ENCODE assay signal across 3 worm cellular contexts in the genomic region with DNA sequence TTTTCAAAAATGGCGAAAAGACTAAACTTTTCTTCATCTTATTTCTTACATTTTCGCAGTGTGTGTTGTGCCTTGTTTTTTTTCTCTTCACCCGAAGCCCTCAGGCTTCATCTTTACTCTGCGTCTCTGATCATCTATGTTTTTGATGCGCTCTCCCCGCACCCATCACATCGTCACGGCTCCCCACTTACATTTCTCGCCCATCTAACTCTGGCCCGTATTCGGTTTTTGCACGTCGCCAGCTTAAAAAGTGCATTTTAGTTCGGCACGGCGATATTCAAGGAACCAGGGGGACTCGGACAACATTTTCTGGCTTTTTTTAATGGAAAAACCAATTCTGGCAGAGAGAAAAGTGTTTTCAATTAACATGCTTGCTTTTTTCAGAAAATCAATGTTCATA.
TF ChIP-seq lines count a peak whose summit lies in the region.

No protein-coding gene starts in this region.

TF ChIP-seq in whole organism, L1 larva, 84 proteins besides CTCF, POLR2A, EP300 and RAD21 (continued from another document):
- no peak for TF ChIP-seq pag-3 (tag; optimal IDR thresholded peaks at IDR 0.05; lab: Kevin White, UChicago; ENCODE audit: borderline replicate concordance, insufficient read depth)
- no peak for TF ChIP-seq pqm-1 (tag; optimal IDR thresholded peaks at IDR 0.05; lab: Kevin White, UChicago)
- no peak for TF ChIP-seq F16B12.6 (tag; optimal IDR thresholded peaks at IDR 0.05; lab: Kevin White, UChicago)
- no peak for TF ChIP-seq blmp-1 (tag; optimal IDR thresholded peaks at IDR 0.05; lab: Kevin White, UChicago)
- TF ChIP-seq nhr-71 (tag; optimal IDR thresholded peaks at IDR 0.05; lab: Kevin White, UChicago): peak; percentile 30
- peak; percentile 70 for TF ChIP-seq fkh-10 (GFP tag; optimal IDR thresholded peaks at IDR 0.05; lab: Kevin White, UChicago)
- no peak for TF ChIP-seq unc-98 (GFP tag; IDR thresholded peaks at IDR 0.05; lab: Robert Waterston, UW)
- no peak for TF ChIP-seq nhr-11 (tag; optimal IDR thresholded peaks at IDR 0.05; lab: Kevin White, UChicago)
- peak; percentile 37 for TF ChIP-seq mep-1 (tag; optimal IDR thresholded peaks at IDR 0.05; lab: Kevin White, UChicago)
- no peak for TF ChIP-seq tlp-1 (tag; optimal IDR thresholded peaks at IDR 0.05; lab: Kevin White, UChicago)
- no peak for TF ChIP-seq zip-4 (GFP tag; optimal IDR thresholded peaks at IDR 0.05; lab: Kevin White, UChicago)
- TF ChIP-seq unc-62 (GFP tag; optimal IDR thresholded peaks at IDR 0.05; lab: Kevin White, UChicago): no peak
- TF ChIP-seq aha-1 (tag; optimal IDR thresholded peaks at IDR 0.05; lab: Kevin White, UChicago): peak; percentile 10
- peak; percentile 78 for TF ChIP-seq lin-14 (GFP tag; optimal IDR thresholded peaks at IDR 0.05; lab: Kevin White, UChicago)
- TF ChIP-seq unc-86 (tag; optimal IDR thresholded peaks at IDR 0.05; lab: Kevin White, UChicago): no peak
- no peak for TF ChIP-seq lin-13 (GFP tag; optimal IDR thresholded peaks at IDR 0.05; lab: Kevin White, UChicago)
- no peak for TF ChIP-seq elt-2 (tag; optimal IDR thresholded peaks at IDR 0.05; lab: Kevin White, UChicago)
- peak; percentile 3 for TF ChIP-seq snu-23 (GFP tag; optimal IDR thresholded peaks at IDR 0.05; lab: Kevin White, UChicago)
- TF ChIP-seq ceh-82 (tag; optimal IDR thresholded peaks at IDR 0.05; lab: Kevin White, UChicago): peak in 2 of 3 experiments; percentile 7 to 40

TF ChIP-seq in whole organism, L2 larva, 48 proteins besides CTCF, POLR2A, EP300 and RAD21 (continued from another document):
- peak; percentile 63 for TF ChIP-seq zag-1 (tag; optimal IDR thresholded peaks at IDR 0.05; lab: Kevin White, UChicago)
- TF ChIP-seq ceh-16 (tag; optimal IDR thresholded peaks at IDR 0.05; lab: Kevin White, UChicago): no peak
- peak; percentile 20 for TF ChIP-seq sem-4 (tag; optimal IDR thresholded peaks at IDR 0.05; lab: Kevin White, UChicago)
- TF ChIP-seq alr-1 (tag; optimal IDR thresholded peaks at IDR 0.05; lab: Kevin White, UChicago): no peak
- no peak for TF ChIP-seq fos-1 (tag; optimal IDR thresholded peaks at IDR 0.05; lab: Kevin White, UChicago)
- peak; percentile 26 for TF ChIP-seq ztf-4 (tag; optimal IDR thresholded peaks at IDR 0.05; lab: Kevin White, UChicago)
- TF ChIP-seq ceh-82 (tag; optimal IDR thresholded peaks at IDR 0.05; lab: Kevin White, UChicago): no peak
- TF ChIP-seq C34F6.9 (tag; optimal IDR thresholded peaks at IDR 0.05; lab: Kevin White, UChicago): peak; percentile 62
- peak; percentile 16 for TF ChIP-seq snpc-4 (tag; optimal IDR thresholded peaks at IDR 0.05; lab: Kevin White, UChicago)
- peak in 1 of 2 experiments; percentile 41 for TF ChIP-seq lsy-2 (tag; optimal IDR thresholded peaks at IDR 0.05; lab: Kevin White, UChicago)
- no peak for TF ChIP-seq elt-3 (tag; optimal IDR thresholded peaks at IDR 0.05; lab: Kevin White, UChicago)
- TF ChIP-seq peb-1 (tag; optimal IDR thresholded peaks at IDR 0.05; lab: Kevin White, UChicago): no peak
- no peak for TF ChIP-seq nhr-237 (tag; optimal IDR thresholded peaks at IDR 0.05; lab: Kevin White, UChicago)
- TF ChIP-seq gmeb-1 (tag; optimal IDR thresholded peaks at IDR 0.05; lab: Kevin White, UChicago): no peak
- no peak for TF ChIP-seq unc-62 (GFP tag; optimal IDR thresholded peaks at IDR 0.05; lab: Kevin White, UChicago)

TF ChIP-seq in whole organism, L4 larva, 104 proteins besides CTCF, POLR2A, EP300 and RAD21 (continued from another document):
- TF ChIP-seq mes-2 (tag; optimal IDR thresholded peaks at IDR 0.05; lab: Kevin White, UChicago; ENCODE audit: poor library complexity, severe bottlenecking): no peak
- peak; percentile 100 for TF ChIP-seq aha-1 (tag; lab: Kevin White, UChicago)
- peak in 1 of 2 experiments; percentile 43 for TF ChIP-seq lsy-2 (tag; optimal IDR thresholded peaks at IDR 0.05; lab: Kevin White, UChicago)
- no peak for TF ChIP-seq daf-8 (GFP tag; IDR thresholded peaks at IDR 0.05; lab: Robert Waterston, UW)
- no peak for TF ChIP-seq lin-39 (tag; optimal IDR thresholded peaks at IDR 0.05; lab: Kevin White, UChicago)
- no peak for TF ChIP-seq F26F4.8 (GFP tag; conservative IDR thresholded peaks at IDR 0.05; lab: Robert Waterston, UW)
- peak; percentile 18 for TF ChIP-seq dve-1 (tag; optimal IDR thresholded peaks at IDR 0.05; lab: Kevin White, UChicago; ENCODE audit: insufficient read depth)
- no peak for TF ChIP-seq zfp-2 (tag; optimal IDR thresholded peaks at IDR 0.05; lab: Kevin White, UChicago)
- no peak for TF ChIP-seq fos-1 (tag; optimal IDR thresholded peaks at IDR 0.05; lab: Kevin White, UChicago)
- TF ChIP-seq nhr-77 (tag; optimal IDR thresholded peaks at IDR 0.05; lab: Kevin White, UChicago): no peak
- no peak for TF ChIP-seq nhr-76 (tag; optimal IDR thresholded peaks at IDR 0.05; lab: Kevin White, UChicago)
- no peak for TF ChIP-seq gei-8 (GFP tag; optimal IDR thresholded peaks at IDR 0.05; lab: Kevin White, UChicago)
- 0 out of 2 replicates have a peak, but pooled peaks have one; percentile 50 for TF ChIP-seq ctbp-1 (GFP tag; IDR thresholded peaks at IDR 0.05; lab: Robert Waterston, UW)
- TF ChIP-seq nhr-11 (tag; optimal IDR thresholded peaks at IDR 0.05; lab: Kevin White, UChicago): peak; percentile 16
- TF ChIP-seq F37D6.2 (tag; optimal IDR thresholded peaks at IDR 0.05; lab: Kevin White, UChicago): peak; percentile 12
- no peak for TF ChIP-seq arid-1 (GFP tag; conservative IDR thresholded peaks at IDR 0.05; lab: Robert Waterston, UW)
- TF ChIP-seq ceh-32 (tag; optimal IDR thresholded peaks at IDR 0.05; lab: Kevin White, UChicago; ENCODE audit: poor library complexity): no peak
- no peak for TF ChIP-seq ceh-44 (GFP tag; IDR thresholded peaks at IDR 0.05; lab: Robert Waterston, UW)
- peak; percentile 34 for TF ChIP-seq hlh-30 (tag; optimal IDR thresholded peaks at IDR 0.05; lab: Kevin White, UChicago; ENCODE audit: insufficient read depth)
- no peak for TF ChIP-seq zag-1 (tag; optimal IDR thresholded peaks at IDR 0.05; lab: Kevin White, UChicago)
- TF ChIP-seq attf-4 (tag; optimal IDR thresholded peaks at IDR 0.05; lab: Kevin White, UChicago): no peak
- no peak for TF ChIP-seq duxl-1 (tag; optimal IDR thresholded peaks at IDR 0.05; lab: Kevin White, UChicago; ENCODE audit: poor library complexity)
- TF ChIP-seq lin-29 (GFP tag; IDR thresholded peaks at IDR 0.05; lab: Robert Waterston, UW): no peak
- no peak for TF ChIP-seq F44E2.7 (GFP tag; IDR thresholded peaks at IDR 0.05; lab: Robert Waterston, UW)
- peak; percentile 19 for TF ChIP-seq hlh-11 (tag; optimal IDR thresholded peaks at IDR 0.05; lab: Kevin White, UChicago)
- TF ChIP-seq hif-1 (tag; optimal IDR thresholded peaks at IDR 0.05; lab: Kevin White, UChicago): peak; percentile 59 to 98
- peak in 1 of 2 experiments; percentile 16 for TF ChIP-seq mdl-1 (tag; optimal IDR thresholded peaks at IDR 0.05; lab: Kevin White, UChicago)
